Fruit fly (Drosophila melanogaster) whole organism, embryonic: ENCODE measurements around the gene CG14220.

ENCODE experiments used
- Bdp1 ChIP-seq: fragments of 200-800 bp; sonication (Bioruptor generic); optimal IDR thresholded peaks from 3 replicates; lab custom pipeline; 2016; ENCODE audit warnings: missing biosample characterization, missing genetic modification characterization
- CG11085 ChIP-seq: fragments of 200-800 bp; sonication (Bioruptor generic); IDR thresholded peaks from 2 replicates; pipeline ENCODE4 v1.3.6; 2022; ENCODE audit warnings: missing biosample characterization, missing genetic modification characterization
- CG11560 ChIP-seq: fragments of 200-800 bp; sonication (Bioruptor generic); IDR thresholded peaks from 3 replicates; pipeline ENCODE4 v1.3.6; 2022; ENCODE audit warnings: missing biosample characterization, missing genetic modification characterization
- CG12236 ChIP-seq: fragments of 200-800 bp; sonication (Bioruptor generic); optimal IDR thresholded peaks from 2 replicates; lab custom pipeline; 2016; ENCODE audit warnings: missing biosample characterization, missing genetic modification characterization
- CG13287 ChIP-seq: fragments of 200-800 bp; sonication (Bioruptor generic); IDR thresholded peaks from 2 replicates; pipeline ENCODE4 v1.3.6; 2022; ENCODE audit warnings: missing biosample characterization, missing genetic modification characterization; ENCODE audit not compliant: partially characterized antibody
- CG14667 ChIP-seq: fragments of 200-800 bp; sonication (Bioruptor generic); IDR thresholded peaks from 2 replicates; pipeline ENCODE4 v1.3.6; 2022; ENCODE audit warnings: missing biosample characterization, missing genetic modification characterization
- CG14710 ChIP-seq: fragments of 200-800 bp; sonication (Bioruptor generic); optimal IDR thresholded peaks from 3 replicates; lab custom pipeline; 2019; ENCODE audit warnings: missing biosample characterization, mild to moderate bottlenecking, missing genetic modification characterization, moderate library complexity
- CG17802 ChIP-seq: fragments of 200-800 bp; sonication (Bioruptor generic); optimal IDR thresholded peaks from 2 replicates; lab custom pipeline; 2018; ENCODE audit warnings: missing biosample characterization, mild to moderate bottlenecking, missing genetic modification characterization, moderate library complexity
- CG18262 ChIP-seq: fragments of 200-800 bp; optimal IDR thresholded peaks from 3 replicates; lab custom pipeline; 2019; ENCODE audit warnings: missing biosample characterization, mild to moderate bottlenecking, missing genetic modification characterization, moderate library complexity
- CG2875 ChIP-seq: fragments of 200-800 bp; sonication (Bioruptor generic); optimal IDR thresholded peaks from 2 replicates; lab custom pipeline; 2017; ENCODE audit warnings: missing biosample characterization, mild to moderate bottlenecking, missing genetic modification characterization, missing genetic modification reagents
- CG31365 ChIP-seq: fragments of 200-800 bp; sonication (Bioruptor generic); optimal IDR thresholded peaks from 2 replicates; lab custom pipeline; 2018; ENCODE audit warnings: missing biosample characterization, mild to moderate bottlenecking, missing genetic modification characterization
- CG32532 ChIP-seq: fragments of 200-800 bp; sonication (Bioruptor generic); IDR thresholded peaks from 2 replicates; pipeline ENCODE4 v1.3.6; 2022; ENCODE audit warnings: missing biosample characterization, missing genetic modification characterization
- CG9817 ChIP-seq: fragments of 200-800 bp; sonication (Bioruptor generic); optimal IDR thresholded peaks from 2 replicates; lab custom pipeline; 2018; ENCODE audit warnings: missing biosample characterization, mild to moderate bottlenecking, missing genetic modification characterization, moderate library complexity
- CkIIα-i1 ChIP-seq: fragments of 200-800 bp; sonication (Bioruptor generic); IDR thresholded peaks from 2 replicates; pipeline ENCODE4 v1.3.6; 2022; ENCODE audit warnings: missing biosample characterization, missing genetic modification characterization
- Dfd ChIP-seq, 2 experiments: fragments of >200 bp; optimal IDR thresholded peaks; 2 replicates each; lab custom pipeline; 2017; ENCODE audit warnings: missing biosample characterization in 2 of 2, missing genetic modification characterization in 2 of 2
- Doc3 ChIP-seq: fragments of 200-800 bp; sonication (Bioruptor generic); IDR thresholded peaks from 3 replicates; pipeline ENCODE4 v1.3.6; 2022; ENCODE audit warnings: missing biosample characterization, missing genetic modification characterization; ENCODE audit not compliant: partially characterized antibody
- Gug ChIP-seq: fragments of 200-800 bp; sonication (Bioruptor generic); IDR thresholded peaks from 4 replicates; pipeline ENCODE4 v1.3.6; 2022; ENCODE audit warnings: missing biosample characterization, missing genetic modification characterization
- H15 ChIP-seq: fragments of 200-800 bp; sonication (Bioruptor generic); IDR thresholded peaks from 3 replicates; pipeline ENCODE4 v1.3.6; 2022; ENCODE audit warnings: missing biosample characterization, missing genetic modification characterization
- Hey ChIP-seq: fragments of 200-800 bp; sonication (Bioruptor generic); optimal IDR thresholded peaks from 3 replicates; lab custom pipeline; 2018; ENCODE audit warnings: missing biosample characterization, mild to moderate bottlenecking, missing genetic modification characterization
- Hr3 ChIP-seq: fragments of 200-800 bp; sonication (Bioruptor generic); optimal IDR thresholded peaks from 3 replicates; lab custom pipeline; 2016; ENCODE audit warnings: missing biosample characterization, missing genetic modification characterization
- Kr ChIP-seq: fragments of 200-800 bp; sonication (Bioruptor generic); optimal IDR thresholded peaks from 2 replicates; lab custom pipeline; 2017; ENCODE audit warnings: missing biosample characterization, mild to moderate bottlenecking, missing genetic modification characterization
- Lhr ChIP-seq: fragments of 200-800 bp; sonication (Bioruptor generic); optimal IDR thresholded peaks from 3 replicates; lab custom pipeline; 2017; ENCODE audit warnings: mild to moderate bottlenecking, missing biosample characterization, missing genetic modification reagents, missing genetic modification characterization
- Meics ChIP-seq: fragments of 200-800 bp; sonication (Bioruptor generic); optimal IDR thresholded peaks from 2 replicates; lab custom pipeline; 2017; ENCODE audit warnings: missing biosample characterization, mild to moderate bottlenecking, missing genetic modification characterization
- Mrtf ChIP-seq: fragments of 200-800 bp; sonication (Bioruptor generic); IDR thresholded peaks from 3 replicates; pipeline ENCODE4 v1.3.6; 2022; ENCODE audit warnings: missing biosample characterization, missing genetic modification characterization
- Myb ChIP-seq: fragments of 200-800 bp; sonication (Bioruptor generic); optimal IDR thresholded peaks from 2 replicates; lab custom pipeline; 2016; ENCODE audit warnings: missing biosample characterization, missing genetic modification characterization
- Neu2 ChIP-seq: fragments of 200-800 bp; sonication (Bioruptor generic); optimal IDR thresholded peaks from 3 replicates; lab custom pipeline; 2016; ENCODE audit warnings: missing biosample characterization, missing genetic modification characterization, borderline replicate concordance
- Sry-δ ChIP-seq: fragments of 200-800 bp; sonication (Bioruptor generic); optimal IDR thresholded peaks from 2 replicates; lab custom pipeline; 2016; ENCODE audit warnings: missing biosample characterization, missing genetic modification characterization
- Vsx1 ChIP-seq: fragments of 200-800 bp; sonication (Bioruptor generic); optimal IDR thresholded peaks from 2 replicates; lab custom pipeline; 2017; ENCODE audit warnings: missing biosample characterization, mild to moderate bottlenecking, missing genetic modification characterization, missing genetic modification reagents
- al ChIP-seq: fragments of 200-800 bp; sonication (Bioruptor generic); IDR thresholded peaks from 2 replicates; pipeline ENCODE4 v1.3.6; 2022; ENCODE audit warnings: missing biosample characterization, missing genetic modification characterization
- az2 ChIP-seq: fragments of 200-800 bp; sonication (Bioruptor generic); optimal IDR thresholded peaks from 3 replicates; lab custom pipeline; 2016; ENCODE audit warnings: missing biosample characterization, missing genetic modification characterization
- cas ChIP-seq: fragments of 200-800 bp; sonication (Bioruptor generic); IDR thresholded peaks from 2 replicates; pipeline ENCODE4 v1.3.6; 2022; ENCODE audit warnings: missing biosample characterization, missing genetic modification characterization
- chinmo ChIP-seq: fragments of 200-800 bp; sonication (Bioruptor generic); IDR thresholded peaks from 4 replicates; pipeline ENCODE4 v1.3.6; 2022; ENCODE audit warnings: missing biosample characterization, missing genetic modification characterization; ENCODE audit not compliant: partially characterized antibody
- chn ChIP-seq: fragments of 200-800 bp; sonication (Bioruptor generic); optimal IDR thresholded peaks from 2 replicates; lab custom pipeline; 2016; ENCODE audit warnings: missing biosample characterization, missing genetic modification characterization
- ci ChIP-seq: fragments of 200-800 bp; sonication (Bioruptor generic); IDR thresholded peaks from 3 replicates; pipeline ENCODE4 v1.3.6; 2022; ENCODE audit warnings: missing biosample characterization, missing genetic modification characterization
- en ChIP-seq: fragments of 200-800 bp; sonication (Bioruptor generic); optimal IDR thresholded peaks from 2 replicates; lab custom pipeline; 2016; ENCODE audit warnings: missing biosample characterization, missing genetic modification characterization
- fd3F ChIP-seq: fragments of 200-800 bp; sonication (Bioruptor generic); optimal IDR thresholded peaks from 2 replicates; lab custom pipeline; 2018; ENCODE audit warnings: missing biosample characterization, mild to moderate bottlenecking, missing genetic modification characterization, moderate library complexity
- fru ChIP-seq: fragments of >200 bp; optimal IDR thresholded peaks from 2 replicates; lab custom pipeline; 2017
- ftz-f1 ChIP-seq: fragments of 200-800 bp; sonication (Bioruptor generic); optimal IDR thresholded peaks from 2 replicates; lab custom pipeline; 2016; ENCODE audit warnings: missing biosample characterization, missing genetic modification characterization
- gem ChIP-seq: fragments of 200-800 bp; sonication (Bioruptor generic); optimal IDR thresholded peaks from 2 replicates; lab custom pipeline; 2019; ENCODE audit warnings: missing biosample characterization, mild to moderate bottlenecking, missing genetic modification characterization, moderate library complexity
- kay ChIP-seq: fragments of 200-800 bp; sonication (Bioruptor generic); optimal IDR thresholded peaks from 2 replicates; lab custom pipeline; 2016; ENCODE audit warnings: missing biosample characterization, missing genetic modification characterization
- ken ChIP-seq: fragments of 200-800 bp; sonication (Bioruptor generic); IDR thresholded peaks from 3 replicates; pipeline ENCODE4 v1.3.6; 2022; ENCODE audit warnings: missing biosample characterization, missing genetic modification characterization
- lov ChIP-seq, 2 experiments: fragments of 200-800 bp in 1 of 2; fragments of >200 bp in 1 of 2; sonication (Bioruptor generic) in 1 of 2; IDR thresholded peaks in 1 of 2; optimal IDR thresholded peaks in 1 of 2; 2 replicates in 1 of 2; 3 replicates in 1 of 2; pipeline versions ENCODE4 v1.3.6 to Lab custom; 2017 to 2022; ENCODE audit warnings: missing biosample characterization in 1 of 2, missing genetic modification characterization in 1 of 2
- nau ChIP-seq: fragments of 200-800 bp; sonication (Bioruptor generic); optimal IDR thresholded peaks from 3 replicates; lab custom pipeline; 2017; ENCODE audit warnings: missing biosample characterization, mild to moderate bottlenecking, missing genetic modification characterization, missing genetic modification reagents
- pita ChIP-seq: fragments of 200-800 bp; sonication (Bioruptor generic); optimal IDR thresholded peaks from 2 replicates; lab custom pipeline; 2017; ENCODE audit warnings: missing biosample characterization, mild to moderate bottlenecking, missing genetic modification characterization
- rib ChIP-seq: fragments of 200-800 bp; sonication (Bioruptor generic); IDR thresholded peaks from 2 replicates; pipeline ENCODE4 v1.3.6; 2022; ENCODE audit warnings: missing biosample characterization, missing genetic modification characterization
- seq ChIP-seq: fragments of 200-800 bp; sonication (Bioruptor generic); IDR thresholded peaks from 2 replicates; pipeline ENCODE4 v1.3.6; 2022; ENCODE audit warnings: missing biosample characterization, missing genetic modification characterization
- slp2 ChIP-seq: fragments of 200-800 bp; sonication (Bioruptor generic); optimal IDR thresholded peaks from 2 replicates; lab custom pipeline; 2016; ENCODE audit warnings: missing biosample characterization, missing genetic modification characterization
- twi ChIP-seq: fragments of 200-800 bp; optimal IDR thresholded peaks from 2 replicates; lab custom pipeline; 2019; ENCODE audit warnings: missing biosample characterization, mild to moderate bottlenecking, missing genetic modification characterization, moderate library complexity
- unc-4 ChIP-seq: fragments of 200-800 bp; sonication (Bioruptor generic); IDR thresholded peaks from 2 replicates; pipeline ENCODE4 v1.3.6; 2022; ENCODE audit warnings: missing biosample characterization, missing genetic modification characterization; ENCODE audit not compliant: partially characterized antibody
- wek ChIP-seq: fragments of 200-800 bp; sonication (Bioruptor generic); optimal IDR thresholded peaks from 3 replicates; lab custom pipeline; 2018; ENCODE audit warnings: missing biosample characterization, mild to moderate bottlenecking, missing genetic modification characterization, moderate library complexity
- yki ChIP-seq: fragments of >200 bp; optimal IDR thresholded peaks from 3 replicates; lab custom pipeline; 2018

The CG14220 gene

DNA sequence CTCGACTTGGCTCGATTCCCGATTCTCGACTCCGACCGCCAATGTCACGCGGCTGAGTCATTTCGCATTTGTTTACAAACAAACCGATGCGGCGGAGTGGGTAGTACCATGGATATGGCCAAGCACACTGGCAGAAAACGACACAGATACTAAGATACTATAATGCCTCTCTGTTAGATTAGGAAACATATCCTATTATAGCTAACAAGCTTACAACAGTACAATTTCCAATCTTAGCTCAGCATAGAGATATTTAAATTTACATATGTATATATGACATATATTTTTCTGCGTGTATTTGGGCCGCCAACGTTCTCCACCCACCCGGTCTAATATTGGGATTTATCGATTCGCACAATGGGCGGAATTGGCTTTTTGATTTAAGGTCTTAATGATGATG, 2.3 kb upstream of the CG14220 start (continued):
- TF ChIP-seq yki (lab: Kevin White, UChicago) (no peak), Doc3 (no peak), chn (GFP tag; lab: Kevin White, UChicago) (peak; percentile 60), H15 (peak; percentile 69; the same call in 2 of the 3 replicates), chinmo (no peak), ftz-f1 (GFP tag; lab: Kevin White, UChicago) (no peak), Lhr (GFP tag; lab: Kevin White, UChicago) (peak; percentile 25), Dfd (GFP tag; optimal IDR thresholded peaks at IDR 0.05; lab: Kevin White, UChicago) (no peak), CG9817 (tag; lab: Kevin White, UChicago) (peak; percentile 74), CG17802 (tag; lab: Kevin White, UChicago) (peak; percentile 5), rib (GFP tag; lab: Robert Waterston, UW) (peak; percentile 76), kay (GFP tag; lab: Kevin White, UChicago) (peak; percentile 68), az2 (GFP tag; lab: Kevin White, UChicago) (peak; percentile 58), Hey (tag; lab: Kevin White, UChicago) (no peak), cas (GFP tag; lab: Robert Waterston, UW) (0 out of 2 replicates have a peak, but pooled peaks have one; percentile 38), slp2 (peak; percentile 42), ken (GFP tag; lab: Robert Waterston, UW) (peak; percentile 71), pita (GFP tag; lab: Kevin White, UChicago) (no peak), Gug (peak; percentile 70; the same call in 3 of the 4 replicates), Neu2 (GFP tag; lab: Kevin White, UChicago) (no peak), Kr (GFP tag; lab: Kevin White, UChicago) (no peak), Hr3 (GFP tag; lab: Kevin White, UChicago) (peak; percentile 64), wek (no peak), lov (optimal IDR thresholded peaks at IDR 0.05; lab: Kevin White, UChicago) (no peak), lov (GFP tag; IDR thresholded peaks at IDR 0.05; lab: Robert Waterston, UW) (no peak), Mrtf (GFP tag; lab: Robert Waterston, UW) (peak; percentile 72; the same call in 1 of the 3 replicates), Meics (GFP tag; lab: Kevin White, UChicago) (peak; percentile 79), nau (GFP tag; lab: Kevin White, UChicago) (peak; percentile 59), CG32532 (GFP tag; lab: Robert Waterston, UW) (peak; percentile 89), CG2875 (peak; percentile 13), CG31365 (tag; lab: Kevin White, UChicago) (no peak), al (GFP tag; lab: Robert Waterston, UW) (peak; percentile 87), twi (no peak), CG18262 (peak; percentile 65), fru (no peak), Bdp1 (GFP tag; lab: Kevin White, UChicago) (no peak), CG13287 (no peak), CG11560 (tag; lab: Robert Waterston, UW) (peak; percentile 56; the same call in 2 of the 3 replicates), CkIIα-i1 (GFP tag; lab: Robert Waterston, UW) (0 out of 2 replicates have a peak, but pooled peaks have one; percentile 16), CG14667 (GFP tag; lab: Robert Waterston, UW) (peak; percentile 60), Myb (peak; percentile 19), CG12236 (GFP tag; lab: Kevin White, UChicago) (no peak), seq (GFP tag; lab: Robert Waterston, UW) (peak; percentile 76), unc-4 (no peak), CG14710 (tag; lab: Kevin White, UChicago) (peak; percentile 44), ci (GFP tag; lab: Robert Waterston, UW) (peak; percentile 80), fd3F (peak; percentile 71), gem (tag; lab: Kevin White, UChicago) (peak; percentile 80), Vsx1 (GFP tag; lab: Kevin White, UChicago) (peak; percentile 68), Sry-δ (GFP tag; lab: Kevin White, UChicago) (no peak), en (peak; percentile 23), CG11085 (GFP tag; lab: Robert Waterston, UW) (peak; percentile 78)
